Fruit fly (Drosophila melanogaster) whole organism, pupa: ENCODE results near the gene ohgt.

Experiments used
- CG10348 ChIP-seq: fragments of 200-800 bp; sonication (Bioruptor generic); IDR thresholded peaks from 2 replicates; pipeline ENCODE4 v1.3.6; 2022; ENCODE audit warnings: missing biosample characterization, missing genetic modification characterization
- CG12605 ChIP-seq: fragments of 200-800 bp; sonication (Bioruptor generic); IDR thresholded peaks from 2 replicates; pipeline ENCODE4 v1.3.6; 2022; ENCODE audit warnings: missing biosample characterization, missing genetic modification characterization
- CG32121 ChIP-seq: fragments of 200-800 bp; sonication (Bioruptor generic); IDR thresholded peaks from 2 replicates; pipeline ENCODE4 v1.3.6; 2022; ENCODE audit warnings: missing biosample characterization, missing genetic modification characterization

DNA sequence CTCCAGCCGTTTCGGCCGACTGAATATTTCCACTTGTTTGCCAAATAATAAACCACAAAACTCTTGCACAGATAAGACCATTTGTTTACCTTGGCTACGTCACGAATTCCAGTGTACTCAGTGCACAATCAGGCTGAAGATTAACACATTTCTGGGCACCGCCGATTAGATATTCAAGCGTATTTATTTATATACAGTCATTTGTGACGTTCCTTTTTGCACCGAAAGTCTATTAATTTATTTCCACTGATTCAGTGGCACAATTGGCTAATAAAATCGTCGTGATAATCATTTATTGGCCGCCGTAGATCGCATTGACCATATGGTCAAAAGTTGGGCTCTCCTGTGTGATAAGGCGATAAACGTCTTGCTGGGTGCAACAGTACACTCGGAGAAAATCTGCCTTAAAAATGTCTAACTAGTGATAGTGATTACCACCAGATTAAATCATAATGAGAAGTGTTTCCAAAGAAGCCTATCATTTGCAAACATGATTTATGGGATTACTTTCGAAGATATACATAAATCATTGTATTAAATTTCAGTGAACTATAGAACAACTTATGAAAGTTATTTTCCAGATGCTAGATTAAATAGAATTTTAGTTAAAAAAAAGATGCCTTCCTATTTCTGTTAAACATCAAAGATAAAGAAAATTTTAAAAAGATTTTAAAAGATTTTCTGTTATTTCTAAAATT lies 5.4 kb downstream of the ohgt start:
- TF ChIP-seq CG12605 (GFP tag; lab: Robert Waterston, UW) (no peak), CG10348 (GFP tag; lab: Robert Waterston, UW) (no peak), CG32121 (GFP tag; lab: Robert Waterston, UW) (no peak)
